Worm (Caenorhabditis elegans) whole organism, L4/young adult: Measurements from ENCODE around the gene K01A6.7.

ENCODE experiments used
- W03F9.2 ChIP-seq: fragments of 150-350 bp; optimal IDR thresholded peaks from 2 replicates; lab custom pipeline; 2014; ENCODE audit warnings: missing biosample characterization, missing genetic modification characterization
- dao-5 ChIP-seq: sonication (generic microtip); optimal IDR thresholded peaks from 2 replicates; lab custom pipeline; 2016; ENCODE audit warnings: missing genotype, missing genetic modification characterization, moderate library complexity, missing compliant biosample characterization
- him-1 ChIP-seq: sonication (generic microtip); optimal IDR thresholded peaks from 2 replicates; lab custom pipeline; 2016; ENCODE audit warnings: missing genotype, missing genetic modification reagents, missing genetic modification characterization, missing compliant biosample characterization

The K01A6.7 gene

DNA sequence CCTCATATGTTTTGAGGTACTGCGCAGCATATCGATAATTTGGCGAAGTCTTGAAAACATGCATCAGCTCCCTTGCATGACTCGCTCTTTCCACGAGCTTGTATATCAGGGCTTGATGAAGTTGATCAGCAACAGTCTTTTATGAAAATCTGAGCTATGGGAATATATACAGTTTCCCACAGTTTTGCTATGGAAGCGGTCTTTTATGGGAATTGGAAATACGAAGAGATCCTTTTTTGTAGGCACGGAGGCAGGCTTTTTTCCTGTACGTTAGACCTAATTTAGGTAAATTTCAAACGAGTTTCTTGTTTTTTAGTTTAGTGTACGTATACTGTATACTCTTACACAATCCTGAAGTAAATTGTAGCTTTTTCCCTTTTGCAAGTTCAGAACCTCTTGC, 17.5 kb upstream of the K01A6.7 start, which contains the start of gene T12A7.9:
Gene T12A7.9 (minus strand): TSS at position 101 of the 400 bp plus-strand sequence.
- TF ChIP-seq dao-5 (tag; lab: Kevin White, UChicago) (no peak), him-1 (tag; lab: Kevin White, UChicago) (peak; percentile 77), W03F9.2 (tag; lab: Kevin White, UChicago) (no peak)

DNA sequence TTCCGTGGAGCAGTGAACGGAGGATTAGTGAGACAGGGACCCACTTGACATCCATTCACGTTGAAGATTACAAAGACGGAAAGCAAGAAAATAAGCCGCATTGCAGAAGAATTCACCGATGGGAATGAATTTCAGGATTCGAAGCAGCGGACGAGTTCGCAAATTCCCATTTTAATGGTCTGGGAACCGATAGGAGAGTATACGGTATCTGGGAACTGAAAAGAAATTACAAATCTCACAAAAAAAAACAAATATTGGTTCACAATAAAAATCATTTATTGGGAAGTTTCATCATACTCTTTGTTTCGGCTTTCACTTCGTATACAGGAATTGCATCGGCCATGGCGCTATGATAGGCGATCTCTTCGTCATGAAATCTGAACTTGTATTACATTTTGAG, 16.6 kb upstream of the K01A6.7 start, which contains the start of gene T12A7.10:
Gene T12A7.10 (minus strand): TSS at position 101 of the 400 bp plus-strand sequence.
- TF ChIP-seq dao-5 (tag; lab: Kevin White, UChicago), result no peak
- no peak for TF ChIP-seq him-1 (tag; lab: Kevin White, UChicago)
- TF ChIP-seq W03F9.2 (tag; lab: Kevin White, UChicago), result no peak

DNA sequence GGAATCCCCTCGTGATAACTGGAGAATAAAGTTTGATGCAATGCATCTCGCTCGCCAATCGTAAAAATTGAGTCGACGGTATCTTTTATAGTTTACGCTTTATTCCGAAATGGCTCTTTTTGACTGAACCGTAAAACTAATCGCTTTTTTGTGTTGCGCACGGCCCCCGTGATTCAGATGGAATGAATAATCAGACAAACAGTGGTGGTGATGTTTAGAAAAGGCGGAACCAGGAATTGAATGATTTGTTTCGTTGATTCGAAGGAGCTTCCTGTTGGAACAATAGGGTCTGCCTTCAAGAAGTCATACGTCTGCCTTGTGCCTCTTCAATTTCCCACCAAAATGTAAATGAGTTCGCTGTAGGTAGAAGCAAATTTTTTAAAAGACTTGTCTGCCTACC, 16.0 kb upstream of the K01A6.7 start, which contains the start of gene scl-18:
Gene scl-18 (minus strand): TSS at position 101 of the 400 bp plus-strand sequence.
- TF ChIP-seq W03F9.2 (tag; lab: Kevin White, UChicago) (no peak), him-1 (tag; lab: Kevin White, UChicago) (no peak), dao-5 (tag; lab: Kevin White, UChicago) (no peak)

DNA sequence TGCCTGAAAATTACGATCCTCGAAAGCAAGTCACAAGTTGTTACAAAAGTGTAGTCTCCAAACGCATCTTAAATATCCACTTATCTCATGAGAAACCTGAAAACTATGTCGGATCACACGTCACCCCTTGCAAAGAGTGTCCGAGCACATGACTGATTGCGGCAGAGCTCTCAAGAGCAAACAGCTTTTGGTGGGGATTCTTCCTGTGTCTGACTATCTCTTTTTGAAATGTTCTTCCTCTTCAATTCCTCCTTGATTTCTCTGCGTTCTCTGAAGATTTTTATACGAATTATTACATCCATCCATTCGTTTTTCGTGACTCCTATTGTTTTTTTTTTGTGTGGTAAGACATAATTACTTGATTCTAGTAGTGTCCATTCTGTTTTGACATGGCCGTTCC, 10.5 kb upstream of the K01A6.7 start, which contains the start of gene T12A7.6:
Gene T12A7.6 (plus strand): TSS at position 369 of the 400 bp plus-strand sequence.
- no peak for TF ChIP-seq dao-5 (tag; lab: Kevin White, UChicago)
- TF ChIP-seq W03F9.2 (tag; lab: Kevin White, UChicago), result no peak
- no peak for TF ChIP-seq him-1 (tag; lab: Kevin White, UChicago)

DNA sequence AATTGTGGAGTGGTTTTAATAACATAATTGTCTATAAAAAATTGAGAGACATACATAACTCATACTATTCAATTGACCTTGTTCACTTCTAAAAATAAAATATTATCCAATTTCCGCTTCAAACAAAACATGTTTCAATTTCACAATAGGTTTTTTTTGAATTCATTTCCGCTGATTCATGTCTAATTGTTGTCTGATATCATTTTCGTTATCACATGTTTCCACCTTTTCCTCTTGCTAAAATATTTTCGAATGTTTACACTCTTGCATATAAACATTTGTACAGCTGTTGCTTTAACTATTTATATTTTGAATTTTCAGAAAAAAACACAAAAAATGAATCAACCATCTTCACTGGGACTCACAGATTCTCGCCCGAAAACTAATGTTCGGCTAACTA, 7.0 kb upstream of the K01A6.7 start, which contains the start of gene gem-4:
Gene gem-4 (plus strand): TSS at position 301 of the 400 bp plus-strand sequence.
- no peak for TF ChIP-seq dao-5 (tag; lab: Kevin White, UChicago)
- no peak for TF ChIP-seq him-1 (tag; lab: Kevin White, UChicago)
- TF ChIP-seq W03F9.2 (tag; lab: Kevin White, UChicago), result no peak

DNA sequence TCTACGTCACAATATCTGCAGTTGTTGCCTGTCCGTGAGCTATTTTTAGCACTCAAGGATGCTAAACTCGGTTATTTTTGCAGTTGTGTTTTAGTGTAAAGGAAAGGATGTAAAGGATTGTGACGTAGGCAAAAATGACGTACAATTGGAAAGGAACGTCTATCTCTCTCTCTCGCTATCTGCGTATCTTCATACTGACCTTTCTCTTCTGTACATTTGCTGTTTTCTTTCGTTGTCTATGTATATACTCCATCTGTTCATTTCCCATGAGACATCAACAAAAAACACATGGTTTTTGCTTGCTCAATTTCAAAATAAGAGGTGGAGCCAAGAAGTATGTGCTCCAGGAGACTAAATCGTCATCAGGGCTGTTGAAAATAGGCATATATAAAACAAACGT, 5.9 kb upstream of the K01A6.7 start:
- TF ChIP-seq W03F9.2 (tag; lab: Kevin White, UChicago) (no peak), him-1 (tag; lab: Kevin White, UChicago) (no peak), dao-5 (tag; lab: Kevin White, UChicago) (no peak)

DNA sequence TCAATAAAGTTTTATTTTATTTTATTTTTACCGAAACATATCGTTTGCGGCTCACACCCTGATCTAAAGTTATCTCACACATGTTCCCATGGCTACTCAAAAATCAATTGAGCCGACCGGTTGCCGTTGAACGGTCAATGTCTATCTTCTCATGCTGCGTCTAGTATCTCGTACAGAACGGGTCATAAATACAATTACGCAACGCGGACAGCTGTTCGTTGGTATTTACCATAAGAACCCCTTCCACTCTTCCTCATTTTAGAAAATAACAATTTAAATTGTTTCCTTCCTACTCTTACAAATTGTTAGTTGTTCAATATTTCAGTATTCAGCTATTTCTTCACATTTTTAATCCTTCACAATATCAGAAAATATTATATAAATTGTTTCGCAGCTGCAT, 5.4 kb upstream of the K01A6.7 start:
- TF ChIP-seq W03F9.2 (tag; lab: Kevin White, UChicago), result no peak
- TF ChIP-seq him-1 (tag; lab: Kevin White, UChicago), result no peak
- TF ChIP-seq dao-5 (tag; lab: Kevin White, UChicago), result no peak

DNA sequence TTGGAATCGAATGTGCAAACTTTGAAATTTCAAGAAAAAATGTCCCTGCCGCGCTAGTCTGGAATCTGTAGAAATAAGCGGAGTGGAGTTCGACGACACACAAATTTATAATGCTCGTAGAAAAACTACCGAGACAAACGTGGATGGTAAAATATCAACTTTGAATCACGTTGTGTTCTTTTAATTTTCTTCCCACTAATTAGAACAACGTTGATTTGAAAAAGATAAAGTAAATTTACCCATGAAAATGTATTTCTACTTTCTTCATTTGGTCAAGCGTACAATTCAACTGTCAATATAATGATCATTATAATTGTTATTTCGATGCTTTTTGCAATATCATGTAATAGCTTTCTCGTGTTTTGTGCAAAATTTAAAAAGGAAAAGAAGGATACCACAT, 4.0 kb upstream of the K01A6.7 start, which contains the start of gene K01A6.5:
Gene K01A6.5 (plus strand): TSS at position 301 of the 400 bp plus-strand sequence.
- TF ChIP-seq him-1 (tag; lab: Kevin White, UChicago), result no peak
- TF ChIP-seq dao-5 (tag; lab: Kevin White, UChicago), result no peak
- no peak for TF ChIP-seq W03F9.2 (tag; lab: Kevin White, UChicago)

DNA sequence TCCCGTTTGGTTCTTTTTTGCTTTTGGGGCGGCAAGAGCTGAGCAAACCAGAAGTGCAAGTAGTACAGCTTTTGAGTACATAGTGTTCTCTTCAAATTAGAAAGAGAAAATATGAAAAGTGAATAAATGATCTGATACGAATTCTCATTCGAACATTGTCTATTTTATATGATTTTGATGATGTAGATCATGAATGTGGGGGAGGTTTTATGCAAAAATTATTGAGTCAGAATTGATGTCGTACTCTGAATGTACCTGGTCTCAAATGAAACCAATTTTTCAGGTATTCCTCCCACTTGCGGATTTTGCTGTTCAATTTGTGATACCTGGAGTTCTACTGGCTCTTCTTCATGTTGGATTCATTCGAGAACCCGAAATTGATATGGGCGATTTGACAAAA, 1.8 kb upstream of the K01A6.7 start, which contains the start of gene K01A6.4:
Gene K01A6.4 (minus strand): TSS at position 101 of the 400 bp plus-strand sequence.
- TF ChIP-seq him-1 (tag; lab: Kevin White, UChicago) (no peak), dao-5 (tag; lab: Kevin White, UChicago) (no peak), W03F9.2 (tag; lab: Kevin White, UChicago) (no peak)

DNA sequence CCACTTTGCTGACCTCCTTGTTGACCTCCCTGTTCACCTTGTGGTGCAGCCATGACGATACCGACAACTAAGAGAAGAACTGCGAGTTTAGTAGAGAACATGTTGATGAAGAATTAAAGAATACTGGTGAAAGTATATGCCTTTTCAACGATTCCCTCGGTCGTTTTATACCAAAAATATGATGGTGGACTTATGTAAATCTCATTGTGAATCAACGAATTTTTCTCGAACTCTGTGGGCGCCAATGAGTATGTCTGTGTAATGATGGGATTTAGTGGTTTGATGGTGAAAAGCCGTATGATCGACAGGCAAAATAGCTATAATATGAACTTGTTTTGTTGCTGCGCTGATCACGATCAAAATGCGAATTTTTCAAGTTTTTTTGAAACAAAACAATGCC, 1.1 kb downstream of the K01A6.7 start, which contains the start of gene K01A6.8:
Gene K01A6.8 (minus strand): TSS at position 101 of the 400 bp plus-strand sequence.
- TF ChIP-seq dao-5 (tag; lab: Kevin White, UChicago), result no peak
- TF ChIP-seq him-1 (tag; lab: Kevin White, UChicago), result no peak
- no peak for TF ChIP-seq W03F9.2 (tag; lab: Kevin White, UChicago)

DNA sequence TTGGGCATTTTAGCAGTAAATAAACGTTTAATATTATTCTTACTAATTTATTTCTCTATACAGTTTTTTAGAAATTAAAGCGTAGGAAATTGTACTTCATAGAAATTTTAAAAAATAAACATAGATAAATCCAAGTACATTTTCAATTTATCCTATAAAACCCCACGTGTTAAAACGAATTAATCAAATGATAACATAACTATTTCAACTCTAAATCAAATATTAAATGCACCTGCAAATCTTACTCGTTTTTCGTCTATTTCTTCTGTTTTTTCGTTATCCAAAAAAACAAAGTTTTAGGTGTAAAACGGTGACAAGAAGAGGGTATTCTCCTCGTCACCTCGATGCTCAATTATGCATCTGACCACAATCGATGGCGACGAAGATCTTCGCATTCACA, 3.3 kb downstream of the K01A6.7 start, which contains the start of gene K01A6.6:
Gene K01A6.6 (plus strand): TSS at position 301 of the 400 bp plus-strand sequence.
- no peak for TF ChIP-seq him-1 (tag; lab: Kevin White, UChicago)
- no peak for TF ChIP-seq dao-5 (tag; lab: Kevin White, UChicago)
- no peak for TF ChIP-seq W03F9.2 (tag; lab: Kevin White, UChicago)

DNA sequence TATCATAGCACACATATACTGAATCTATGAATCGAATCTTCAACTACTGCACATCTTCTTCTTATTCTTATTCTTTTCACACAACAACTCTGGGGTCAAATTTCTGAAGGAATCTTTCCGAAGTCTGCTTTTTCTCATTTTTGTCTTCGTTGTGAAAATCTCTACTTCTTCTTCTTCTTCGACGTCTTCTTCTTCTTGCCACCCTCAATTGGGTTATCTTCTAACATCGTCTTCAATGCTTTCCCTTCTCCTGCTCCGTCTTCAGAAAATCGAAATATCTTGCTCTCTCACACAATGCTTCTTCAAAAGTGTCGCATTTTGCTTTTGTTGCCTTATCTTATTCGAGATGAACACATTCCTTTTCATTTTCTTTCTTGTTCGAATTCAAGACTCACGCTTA, 15.1 kb downstream of the K01A6.7 start:
- no peak for TF ChIP-seq W03F9.2 (tag; lab: Kevin White, UChicago)
- no peak for TF ChIP-seq dao-5 (tag; lab: Kevin White, UChicago)
- TF ChIP-seq him-1 (tag; lab: Kevin White, UChicago), result no peak

DNA sequence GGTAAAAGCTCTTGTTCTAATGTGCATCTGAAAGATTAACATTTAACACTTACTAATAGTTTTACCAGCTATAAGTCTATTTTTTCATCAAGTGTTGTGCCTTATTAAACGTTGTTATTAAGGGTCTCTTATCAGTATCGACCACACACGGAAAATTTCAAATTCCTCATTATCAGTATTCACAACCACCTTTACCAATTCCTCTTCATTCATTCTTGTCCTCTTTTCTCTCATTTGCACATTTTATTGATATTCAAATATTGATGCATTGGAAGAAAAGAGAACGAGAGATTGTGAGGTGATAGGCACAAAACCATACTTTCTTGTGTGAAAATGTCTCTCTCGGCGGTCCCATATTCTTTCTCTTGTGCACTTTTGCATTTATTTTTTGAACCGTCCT, 16.5 kb downstream of the K01A6.7 start:
- no peak for TF ChIP-seq him-1 (tag; lab: Kevin White, UChicago)
- no peak for TF ChIP-seq W03F9.2 (tag; lab: Kevin White, UChicago)
- TF ChIP-seq dao-5 (tag; lab: Kevin White, UChicago), result no peak

DNA sequence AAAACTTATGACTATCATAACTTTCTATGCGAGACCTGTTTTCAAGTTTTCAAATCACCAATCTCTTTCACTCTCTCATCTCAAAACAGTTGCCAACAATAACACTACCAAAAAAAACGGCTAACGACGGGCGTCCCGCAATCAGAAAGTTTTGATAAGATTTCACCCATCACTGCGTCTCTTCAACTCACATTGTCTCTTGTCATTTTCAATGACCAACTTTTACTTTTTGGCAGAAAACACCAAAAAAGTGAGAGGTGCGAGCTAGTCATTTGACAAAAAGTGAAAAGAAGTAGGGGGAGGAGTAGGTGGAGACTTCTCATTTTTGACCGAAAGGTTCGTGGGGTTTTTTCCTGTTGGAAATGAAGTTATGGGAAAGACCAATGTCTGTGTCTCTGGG, 19.7 kb downstream of the K01A6.7 start:
- no peak for TF ChIP-seq W03F9.2 (tag; lab: Kevin White, UChicago)
- TF ChIP-seq dao-5 (tag; lab: Kevin White, UChicago), result no peak
- no peak for TF ChIP-seq him-1 (tag; lab: Kevin White, UChicago)
